Worm (Caenorhabditis elegans): ENCODE data around the gene Y116F11B.9.

ce11 chrV:19853610-19854009 is 14.2 kb downstream of the Y116F11B.9 start:
- TF ChIP-seq mep-1 (tag; optimal IDR thresholded peaks at IDR 0.05) (no peak), pha-4 (tag; optimal IDR thresholded peaks at IDR 0.05) (no peak), nhr-28 (tag; optimal IDR thresholded peaks at IDR 0.05) (no peak), flh-1 (GFP tag; optimal IDR thresholded peaks at IDR 0.05) (no peak), nhr-12 (tag; optimal IDR thresholded peaks at IDR 0.05) (no peak), ztf-11 (tag; optimal IDR thresholded peaks at IDR 0.05) (no peak)
